Worm (Caenorhabditis elegans) whole organism, midembryonic: ENCODE measurements around the gene srw-86.

Experiments
- cog-1 ChIP-seq: sonication (generic microtip); optimal IDR thresholded peaks from 2 replicates; lab custom pipeline; 2016; ENCODE audit warnings: missing genetic modification characterization, missing compliant biosample characterization
- flt-1 ChIP-seq: fragments of 200-800 bp; sonication (Bioruptor generic); IDR thresholded peaks from 2 replicates; pipeline ENCODE4 v1.3.6; 2022; ENCODE audit warnings: missing genetic modification characterization, missing compliant biosample characterization
- klf-2 ChIP-seq: fragments of 200-800 bp; sonication (Bioruptor generic); conservative IDR thresholded peaks from 2 replicates; pipeline ENCODE4 v1.3.6; 2022; ENCODE audit warnings: missing genetic modification reagents, missing genetic modification characterization, missing compliant biosample characterization
- tab-1 ChIP-seq: fragments of 200-800 bp; sonication (Bioruptor generic); IDR thresholded peaks from 2 replicates; pipeline ENCODE4 v1.3.6; 2022; ENCODE audit warnings: missing genetic modification characterization, missing compliant biosample characterization

- TF ChIP-seq cog-1 (no peak), tab-1 (no peak), klf-2 (no peak), flt-1 (GFP tag; lab: Robert Waterston, UW) (no peak)
Measured at ce11 chrV:19370189-19370588, 30.3 kb downstream of the srw-86 start, which contains the start of gene Y43F8A.1.
